Worm (Caenorhabditis elegans) whole organism, late embryonic: ENCODE measurements around the gene nhx-1.

ENCODE experiments used
- C38D4.7 ChIP-seq: fragments of 200-800 bp; sonication (Bioruptor generic); optimal IDR thresholded peaks from 2 replicates; lab custom pipeline; 2018; ENCODE audit warnings: mild to moderate bottlenecking, missing genetic modification characterization, moderate library complexity, missing compliant biosample characterization
- F13H6.1 ChIP-seq: sonication (generic microtip); optimal IDR thresholded peaks from 2 replicates; lab custom pipeline; 2016; ENCODE audit warnings: missing genetic modification characterization, missing compliant biosample characterization
- ama-1 ChIP-seq: fragments of 150-350 bp; optimal IDR thresholded peaks from 2 replicates; lab custom pipeline; 2014
- ceh-6 ChIP-seq: fragments of 200-800 bp; sonication (Bioruptor generic); optimal IDR thresholded peaks from 2 replicates; lab custom pipeline; 2018; ENCODE audit warnings: mild to moderate bottlenecking, missing genetic modification characterization, missing compliant biosample characterization
- dmd-4 ChIP-seq: sonication (generic microtip); optimal IDR thresholded peaks from 2 replicates; lab custom pipeline; 2016; ENCODE audit warnings: borderline replicate concordance, missing genetic modification characterization, missing compliant biosample characterization
- npax-4 ChIP-seq: sonication (generic microtip); optimal IDR thresholded peaks from 2 replicates; lab custom pipeline; 2016; ENCODE audit warnings: missing genetic modification characterization, missing compliant biosample characterization
- pag-3 ChIP-seq: sonication (generic microtip); optimal IDR thresholded peaks from 2 replicates; lab custom pipeline; 2016; ENCODE audit warnings: missing compliant biosample characterization, missing genetic modification characterization, borderline replicate concordance
- rnt-1 ChIP-seq: sonication (generic microtip); optimal IDR thresholded peaks from 2 replicates; lab custom pipeline; 2016; ENCODE audit warnings: missing genetic modification characterization, missing compliant biosample characterization
- unc-55 ChIP-seq: sonication (generic microtip); optimal IDR thresholded peaks from 2 replicates; lab custom pipeline; 2017; ENCODE audit warnings: missing biosample characterization, missing genetic modification reagents, missing genetic modification characterization
- unc-86 ChIP-seq: sonication (generic microtip); optimal IDR thresholded peaks from 2 replicates; lab custom pipeline; 2016; ENCODE audit warnings: missing genetic modification characterization, missing compliant biosample characterization

DNA sequence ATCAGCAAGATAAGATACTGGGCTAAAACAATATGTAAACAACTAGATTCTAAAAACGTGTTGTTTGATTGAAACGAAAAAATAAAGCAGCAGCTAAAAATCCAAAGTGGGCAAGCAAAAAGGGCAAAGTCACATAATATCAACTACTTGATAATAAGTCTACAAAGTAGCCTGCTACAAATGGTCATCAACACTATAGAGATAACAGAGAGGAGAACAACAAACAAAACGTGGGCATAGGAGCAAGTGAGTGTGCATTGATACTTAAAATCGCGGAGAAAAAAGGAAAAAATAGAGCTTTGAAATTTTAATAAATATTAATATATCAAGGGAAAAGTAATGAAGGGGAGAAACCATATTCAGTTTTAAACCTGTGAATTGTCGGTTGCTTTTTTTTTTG, 24.9 kb downstream of the nhx-1 start:
- TF ChIP-seq F13H6.1 (tag; lab: Kevin White, UChicago) (no peak), pag-3 (tag; lab: Kevin White, UChicago) (no peak), npax-4 (tag; lab: Kevin White, UChicago) (no peak), dmd-4 (tag; lab: Kevin White, UChicago) (no peak), unc-55 (GFP tag; lab: Kevin White, UChicago) (no peak), rnt-1 (tag; lab: Kevin White, UChicago) (no peak), C38D4.7 (GFP tag; lab: Kevin White, UChicago) (no peak), ceh-6 (GFP tag; lab: Kevin White, UChicago) (no peak), unc-86 (tag; lab: Kevin White, UChicago) (no peak), ama-1 (lab: Kevin White, UChicago) (no peak)
